Fruit fly (Drosophila melanogaster): ENCODE measurements around the gene CG6908.

The CG6908 gene

dm6 chr3R:11678016-11678415, 11.8 kb downstream of the CG6908 start, which contains the start of gene CG18476 (continued):
- TF ChIP-seq CG8281 (tag; optimal IDR thresholded peaks at IDR 0.05): peak; percentile 75
- peak; percentile 94 for TF ChIP-seq CG6689 (GFP tag; IDR thresholded peaks at IDR 0.05)
- TF ChIP-seq cas (GFP tag; IDR thresholded peaks at IDR 0.05): peak; percentile 93
- peak; percentile 64 for TF ChIP-seq CG2202 (tag; optimal IDR thresholded peaks at IDR 0.05)
- TF ChIP-seq Doc2 (GFP tag; IDR thresholded peaks at IDR 0.05): peak; percentile 75
- peak; percentile 58 for TF ChIP-seq Dip3 (GFP tag; optimal IDR thresholded peaks at IDR 0.05)
- peak; percentile 77 for TF ChIP-seq CG12942 (GFP tag; optimal IDR thresholded peaks at IDR 0.05)
- peak; percentile 45 for TF ChIP-seq pzg (GFP tag; optimal IDR thresholded peaks at IDR 0.05)
- TF ChIP-seq Xbp1 (GFP tag; optimal IDR thresholded peaks at IDR 0.05): peak; percentile 93
- TF ChIP-seq HmgD (GFP tag; optimal IDR thresholded peaks at IDR 0.05): no peak
- peak; percentile 21 for TF ChIP-seq repo (GFP tag; optimal IDR thresholded peaks at IDR 0.05)
- peak; percentile 46 to 74 for TF ChIP-seq chif (GFP tag; optimal IDR thresholded peaks at IDR 0.05)
- TF ChIP-seq CG12071 (GFP tag; optimal IDR thresholded peaks at IDR 0.05): peak; percentile 39
- peak; percentile 96 for TF ChIP-seq CG17829 (tag; optimal IDR thresholded peaks at IDR 0.05)
- no peak for TF ChIP-seq Hr39 (optimal IDR thresholded peaks at IDR 0.05)
- TF ChIP-seq CG8359 (GFP tag; optimal IDR thresholded peaks at IDR 0.05; ENCODE audit: borderline replicate concordance): peak; percentile 73
- peak; percentile 93 for TF ChIP-seq CG6272 (GFP tag; IDR thresholded peaks at IDR 0.05)
- no peak for TF ChIP-seq slp2 (GFP tag; optimal IDR thresholded peaks at IDR 0.05)
- peak; percentile 94 for TF ChIP-seq CG11695 (GFP tag; IDR thresholded peaks at IDR 0.05)
- TF ChIP-seq lilli (GFP tag; optimal IDR thresholded peaks at IDR 0.05): peak; percentile 87
- TF ChIP-seq NFAT (GFP tag; IDR thresholded peaks at IDR 0.05): peak; percentile 90
- peak; percentile 79 for TF ChIP-seq cwo (GFP tag; optimal IDR thresholded peaks at IDR 0.05)
- TF ChIP-seq crc (GFP tag; optimal IDR thresholded peaks at IDR 0.05): no peak
- TF ChIP-seq az2 (GFP tag; optimal IDR thresholded peaks at IDR 0.05): peak; percentile 90
- TF ChIP-seq maf-S (GFP tag; optimal IDR thresholded peaks at IDR 0.05): peak; percentile 59
- peak; percentile 97 for TF ChIP-seq gem (tag; optimal IDR thresholded peaks at IDR 0.05)
- TF ChIP-seq CG10979 (tag; optimal IDR thresholded peaks at IDR 0.05): peak; percentile 93
- peak; percentile 30 for TF ChIP-seq Dad (GFP tag; optimal IDR thresholded peaks at IDR 0.05)
- peak; percentile 61 for TF ChIP-seq CG7786 (GFP tag; optimal IDR thresholded peaks at IDR 0.05)
- TF ChIP-seq Max (GFP tag; optimal IDR thresholded peaks at IDR 0.05): peak; percentile 81
- TF ChIP-seq Drgx (GFP tag; IDR thresholded peaks at IDR 0.05): peak; percentile 95
- peak; percentile 28 for TF ChIP-seq CG10565 (GFP tag; optimal IDR thresholded peaks at IDR 0.05)
- peak; percentile 26 for TF ChIP-seq BEAF-32 (GFP tag; optimal IDR thresholded peaks at IDR 0.05)
- TF ChIP-seq CkIIα-i1 (GFP tag; IDR thresholded peaks at IDR 0.05): no peak
- TF ChIP-seq CG32767 (GFP tag; IDR thresholded peaks at IDR 0.05): peak; percentile 87
- peak; percentile 96 for TF ChIP-seq CoRest (tag; optimal IDR thresholded peaks at IDR 0.05)
- TF ChIP-seq prd (optimal IDR thresholded peaks at IDR 0.05): no peak
- TF ChIP-seq prd (GFP tag; IDR thresholded peaks at IDR 0.05): peak; percentile 96
- no peak for TF ChIP-seq Bgb (GFP tag; IDR thresholded peaks at IDR 0.05; ENCODE audit: partially characterized antibody)
- TF ChIP-seq Fer1 (GFP tag; optimal IDR thresholded peaks at IDR 0.05): peak; percentile 90
- peak; percentile 16 for TF ChIP-seq Sry-δ (GFP tag; optimal IDR thresholded peaks at IDR 0.05)
- TF ChIP-seq ERR (GFP tag; optimal IDR thresholded peaks at IDR 0.05): peak; percentile 43
- TF ChIP-seq Blimp-1 (GFP tag; optimal IDR thresholded peaks at IDR 0.05): peak; percentile 92
- peak; percentile 94 for TF ChIP-seq CG12659 (GFP tag; optimal IDR thresholded peaks at IDR 0.05)
- TF ChIP-seq D19B (GFP tag; optimal IDR thresholded peaks at IDR 0.05): peak; percentile 75
- TF ChIP-seq ewg (GFP tag; optimal IDR thresholded peaks at IDR 0.05): peak; percentile 75
- TF ChIP-seq CG11723 (GFP tag; optimal IDR thresholded peaks at IDR 0.05): peak; percentile 59
- TF ChIP-seq crp (GFP tag; optimal IDR thresholded peaks at IDR 0.05): peak in 1 of 2 experiments; percentile 47
- peak; percentile 76 to 89 for TF ChIP-seq dpn (GFP tag; optimal IDR thresholded peaks at IDR 0.05)
- no peak; the same call in 1 of the 2 replicates for TF ChIP-seq Dip2 (GFP tag; IDR thresholded peaks at IDR 0.05)
- TF ChIP-seq Antp (GFP tag; optimal IDR thresholded peaks at IDR 0.05): peak; percentile 36
